Fruit fly (Drosophila melanogaster): Measurements from ENCODE around the gene Nmd3.
A peak's percentile ranks its signal among the peaks of the same experiment; 100 is the strongest.

Gene Nmd3

dm6 chrX:2142935-2143312 is 41.5 kb downstream of the Nmd3 start:
- TF ChIP-seq CG8301 (tag; optimal IDR thresholded peaks at IDR 0.05) (no peak), Snoo (tag; optimal IDR thresholded peaks at IDR 0.05) (no peak), CG32121 (GFP tag; IDR thresholded peaks at IDR 0.05) (no peak), CG17806 (tag; optimal IDR thresholded peaks at IDR 0.05) (no peak), CG10348 (GFP tag; IDR thresholded peaks at IDR 0.05) (no peak), Pif1A (GFP tag; optimal IDR thresholded peaks at IDR 0.05) (no peak), rn (GFP tag; IDR thresholded peaks at IDR 0.05) (no peak), CG14655 (GFP tag; optimal IDR thresholded peaks at IDR 0.05) (no peak), gl (tag; optimal IDR thresholded peaks at IDR 0.05) (no peak), EcR (GFP tag; optimal IDR thresholded peaks at IDR 0.05) (no peak), CG4496 (GFP tag; IDR thresholded peaks at IDR 0.05) (no peak), CG13204 (GFP tag; optimal IDR thresholded peaks at IDR 0.05) (no peak), CG15710 (tag; optimal IDR thresholded peaks at IDR 0.05) (no peak), Ets98B (GFP tag; IDR thresholded peaks at IDR 0.05) (no peak), D1 (tag; optimal IDR thresholded peaks at IDR 0.05) (no peak), CG8159 (tag; optimal IDR thresholded peaks at IDR 0.05) (no peak), CG34367 (tag; optimal IDR thresholded peaks at IDR 0.05) (no peak), fd96Ca (GFP tag; IDR thresholded peaks at IDR 0.05) (no peak), CG9948 (tag; optimal IDR thresholded peaks at IDR 0.05) (no peak), Pif1B (GFP tag; optimal IDR thresholded peaks at IDR 0.05) (no peak)

DNA sequence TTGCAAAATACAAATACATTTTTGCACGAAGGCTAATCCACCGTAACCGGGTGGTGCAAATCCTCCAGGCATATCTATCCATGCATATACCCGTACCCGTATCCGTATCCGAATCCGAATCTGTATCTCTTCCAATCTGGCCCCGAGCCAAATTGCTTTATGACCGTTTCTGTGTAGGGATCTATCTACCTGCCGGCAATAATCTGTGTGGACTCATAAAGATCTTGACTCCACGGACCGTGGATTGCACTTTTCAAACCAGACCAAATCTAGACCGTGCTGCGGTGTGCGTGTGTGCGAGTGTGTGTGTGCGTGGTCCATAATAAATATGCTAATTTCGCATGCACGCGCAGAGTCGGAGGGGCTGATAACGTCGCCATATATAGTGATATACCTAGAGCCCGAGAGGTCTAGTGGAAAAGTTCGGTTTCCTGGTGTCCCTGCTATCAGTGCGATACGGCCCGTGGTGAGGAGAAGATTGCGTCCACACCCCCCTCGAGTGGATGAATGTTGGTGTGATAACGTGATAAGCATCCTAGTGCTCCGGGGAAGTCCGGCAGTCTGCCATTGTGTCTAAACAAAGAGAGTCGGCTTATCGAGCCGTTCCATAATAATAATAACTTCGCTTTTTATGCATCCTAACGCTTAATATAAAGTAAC is 42.1 kb downstream of the Nmd3 start:
- TF ChIP-seq EcR (GFP tag; optimal IDR thresholded peaks at IDR 0.05) (no peak), CG14655 (GFP tag; optimal IDR thresholded peaks at IDR 0.05) (no peak), CG9948 (tag; optimal IDR thresholded peaks at IDR 0.05) (no peak), CG12605 (GFP tag; IDR thresholded peaks at IDR 0.05) (no peak), Ets98B (GFP tag; IDR thresholded peaks at IDR 0.05) (no peak), CG34367 (tag; optimal IDR thresholded peaks at IDR 0.05) (no peak), CG32121 (GFP tag; IDR thresholded peaks at IDR 0.05) (no peak)

dm6 chrX:2141854-2142216 is 42.6 kb downstream of the Nmd3 start:
- TF ChIP-seq CG4496 (GFP tag; IDR thresholded peaks at IDR 0.05) (peak; percentile 60; the same call in 2 of the 3 replicates), Ets98B (GFP tag; IDR thresholded peaks at IDR 0.05) (peak; percentile 37; the same call in 1 of the 2 replicates), CG10348 (GFP tag; IDR thresholded peaks at IDR 0.05) (no peak), CG8301 (tag; optimal IDR thresholded peaks at IDR 0.05) (peak; percentile 11), CG9948 (tag; optimal IDR thresholded peaks at IDR 0.05) (no peak), gl (tag; optimal IDR thresholded peaks at IDR 0.05) (peak; percentile 20), CG14655 (GFP tag; optimal IDR thresholded peaks at IDR 0.05) (peak; percentile 34), CG34367 (tag; optimal IDR thresholded peaks at IDR 0.05) (no peak), Snoo (tag; optimal IDR thresholded peaks at IDR 0.05) (peak; percentile 6), EcR (GFP tag; optimal IDR thresholded peaks at IDR 0.05) (no peak), CG32121 (GFP tag; IDR thresholded peaks at IDR 0.05) (peak; percentile 51), CG12605 (GFP tag; IDR thresholded peaks at IDR 0.05) (peak; percentile 46; the same call in 1 of the 2 replicates), fd96Ca (GFP tag; IDR thresholded peaks at IDR 0.05) (no peak), Pif1B (GFP tag; optimal IDR thresholded peaks at IDR 0.05) (peak; percentile 58), D1 (tag; optimal IDR thresholded peaks at IDR 0.05) (no peak), CG15710 (tag; optimal IDR thresholded peaks at IDR 0.05) (peak; percentile 5), CG17806 (tag; optimal IDR thresholded peaks at IDR 0.05) (peak; percentile 2), rn (GFP tag; IDR thresholded peaks at IDR 0.05) (no peak), CG13204 (GFP tag; optimal IDR thresholded peaks at IDR 0.05) (no peak), Pif1A (GFP tag; optimal IDR thresholded peaks at IDR 0.05) (peak; percentile 54), CG8159 (tag; optimal IDR thresholded peaks at IDR 0.05) (peak; percentile 16)

- TF ChIP-seq Pif1B (GFP tag; optimal IDR thresholded peaks at IDR 0.05) (no peak), Ets98B (GFP tag; IDR thresholded peaks at IDR 0.05) (peak; percentile 69), CG9948 (tag; optimal IDR thresholded peaks at IDR 0.05) (no peak), EcR (GFP tag; optimal IDR thresholded peaks at IDR 0.05) (no peak), gl (tag; optimal IDR thresholded peaks at IDR 0.05) (no peak), CG32121 (GFP tag; IDR thresholded peaks at IDR 0.05) (peak; percentile 49; the same call in 1 of the 2 replicates), Pif1A (GFP tag; optimal IDR thresholded peaks at IDR 0.05) (no peak), CG4496 (GFP tag; IDR thresholded peaks at IDR 0.05) (peak; percentile 65), Snoo (tag; optimal IDR thresholded peaks at IDR 0.05) (peak; percentile 29), fd96Ca (GFP tag; IDR thresholded peaks at IDR 0.05) (no peak), CG13204 (GFP tag; optimal IDR thresholded peaks at IDR 0.05) (no peak), CG10348 (GFP tag; IDR thresholded peaks at IDR 0.05) (no peak), CG17806 (tag; optimal IDR thresholded peaks at IDR 0.05) (peak; percentile 5), CG12605 (GFP tag; IDR thresholded peaks at IDR 0.05) (no peak), rn (GFP tag; IDR thresholded peaks at IDR 0.05) (no peak), CG15710 (tag; optimal IDR thresholded peaks at IDR 0.05) (no peak)
Observed at dm6 chrX:2141159-2141853, 43.2 kb downstream of the Nmd3 start, which contains the start of gene D2hgdh. Gene D2hgdh (plus strand): TSS chrX:2141489.

DNA sequence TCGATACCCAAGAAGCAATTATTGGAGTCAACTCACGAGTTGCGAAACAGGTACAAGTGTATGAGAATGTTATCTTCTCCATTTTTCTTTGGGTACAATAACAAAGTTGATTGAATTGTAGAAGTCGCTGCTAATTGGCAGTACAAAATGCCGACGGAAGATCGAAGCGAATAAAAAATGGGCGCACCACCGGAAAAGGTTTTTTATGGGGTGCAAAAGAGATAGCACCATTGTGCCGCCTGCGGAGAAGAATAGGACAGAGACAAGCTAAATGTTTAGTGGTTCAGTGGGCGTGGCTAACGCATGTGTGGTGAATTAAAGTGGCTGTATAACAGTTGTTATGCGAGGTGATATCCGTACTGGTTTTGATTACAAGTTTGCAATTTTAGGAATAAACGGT is 44.0 kb downstream of the Nmd3 start:
- TF ChIP-seq CG8159 (tag; optimal IDR thresholded peaks at IDR 0.05) (no peak), CG13204 (GFP tag; optimal IDR thresholded peaks at IDR 0.05) (no peak), CG32121 (GFP tag; IDR thresholded peaks at IDR 0.05) (no peak), CG9948 (tag; optimal IDR thresholded peaks at IDR 0.05) (no peak), CG4496 (GFP tag; IDR thresholded peaks at IDR 0.05) (peak; percentile 40; the same call in 1 of the 3 replicates), fd96Ca (GFP tag; IDR thresholded peaks at IDR 0.05) (no peak), CG12605 (GFP tag; IDR thresholded peaks at IDR 0.05) (peak; percentile 30; the same call in 1 of the 2 replicates)

Measured in whole organism, pupa.